Worm (Caenorhabditis elegans) whole organism, midembryonic: ENCODE results near the gene del-10.

Experiments used
- T22C8.4 ChIP-seq: fragments of 200-800 bp; sonication (Bioruptor generic); IDR thresholded peaks from 2 replicates; pipeline ENCODE4 v1.3.6; 2022; ENCODE audit warnings: missing genetic modification characterization, missing compliant biosample characterization
- cog-1 ChIP-seq: sonication (generic microtip); optimal IDR thresholded peaks from 2 replicates; lab custom pipeline; 2016; ENCODE audit warnings: missing genetic modification characterization, missing compliant biosample characterization
- flt-1 ChIP-seq: fragments of 200-800 bp; sonication (Bioruptor generic); IDR thresholded peaks from 2 replicates; pipeline ENCODE4 v1.3.6; 2022; ENCODE audit warnings: missing genetic modification characterization, missing compliant biosample characterization
- klf-2 ChIP-seq: fragments of 200-800 bp; sonication (Bioruptor generic); conservative IDR thresholded peaks from 2 replicates; pipeline ENCODE4 v1.3.6; 2022; ENCODE audit warnings: missing genetic modification reagents, missing genetic modification characterization, missing compliant biosample characterization
- ref-1 ChIP-seq: fragments of 200-800 bp; sonication (Bioruptor generic); conservative IDR thresholded peaks from 2 replicates; pipeline ENCODE4 v1.3.6; 2022; ENCODE audit warnings: missing genetic modification reagents, missing genetic modification characterization, missing compliant biosample characterization
- tab-1 ChIP-seq: fragments of 200-800 bp; sonication (Bioruptor generic); IDR thresholded peaks from 2 replicates; pipeline ENCODE4 v1.3.6; 2022; ENCODE audit warnings: missing genetic modification characterization, missing compliant biosample characterization

- TF ChIP-seq cog-1 (tag; lab: Kevin White, UChicago) = peak; percentile 29
- TF ChIP-seq ref-1 (GFP tag; lab: Robert Waterston, UW) = no peak
- TF ChIP-seq flt-1 (GFP tag; lab: Robert Waterston, UW) = peak; percentile 64; the same call in 1 of the 2 replicates
- no peak for TF ChIP-seq T22C8.4 (GFP tag; lab: Robert Waterston, UW)
- no peak; the same call in 1 of the 2 replicates for TF ChIP-seq klf-2
- TF ChIP-seq tab-1 (GFP tag; lab: Robert Waterston, UW) = peak; percentile 65; the same call in 1 of the 2 replicates
Observed at ce11 chrII:6491817-6492452, 10.0 kb upstream of the del-10 start, which contains the start of the genes T28D9.11 and T28D9.1.
